Worm (Caenorhabditis elegans) whole organism, L4 larva: Measurements from ENCODE around the gene zmp-5.

ENCODE experiments used
- T20F7.1 ChIP-seq: fragments of 200-800 bp; sonication (Bioruptor generic); optimal IDR thresholded peaks from 2 replicates; lab custom pipeline; 2018; ENCODE audit warnings: mild to moderate bottlenecking, missing genetic modification characterization, missing compliant biosample characterization
- T26A8.4 ChIP-seq: fragments of 200-800 bp; sonication (Bioruptor generic); IDR thresholded peaks from 2 replicates; pipeline ENCODE4 v1.3.6; 2022; ENCODE audit warnings: missing genetic modification characterization, missing compliant biosample characterization
- Y5F2A.4 ChIP-seq: fragments of 200-800 bp; sonication (Bioruptor generic); optimal IDR thresholded peaks from 2 replicates; lab custom pipeline; 2018; ENCODE audit warnings: mild to moderate bottlenecking, missing genetic modification characterization, missing compliant biosample characterization
- ZK546.5 ChIP-seq, 2 experiments: sonication (generic microtip); optimal IDR thresholded peaks; 2 replicates each; lab custom pipeline; 2017; ENCODE audit warnings: missing biosample characterization in 2 of 2, missing genetic modification characterization in 2 of 2
- aha-1 ChIP-seq: fragments of 150-350 bp; peaks from one replicate; lab custom pipeline; 2014; ENCODE audit warnings: missing biosample characterization, missing genetic modification characterization
- ceh-20 ChIP-seq: fragments of 200-800 bp; sonication (Bioruptor generic); IDR thresholded peaks from 2 replicates; pipeline ENCODE4 v1.3.6; 2022; ENCODE audit warnings: missing genetic modification reagents, missing genetic modification characterization, missing compliant biosample characterization
- ceh-28 ChIP-seq: fragments of 150-350 bp; optimal IDR thresholded peaks from 2 replicates; lab custom pipeline; 2014; ENCODE audit warnings: missing biosample characterization, missing genetic modification reagents, missing genetic modification characterization
- ceh-32 ChIP-seq: sonication (generic microtip); optimal IDR thresholded peaks from 2 replicates; lab custom pipeline; 2016; ENCODE audit warnings: mild to moderate bottlenecking, missing genetic modification characterization, missing compliant biosample characterization; ENCODE audit not compliant: poor library complexity
- ctbp-1 ChIP-seq: fragments of 200-800 bp; sonication (Bioruptor generic); IDR thresholded peaks from 2 replicates; pipeline ENCODE4 v1.3.6; 2022; ENCODE audit warnings: missing genetic modification reagents, missing genetic modification characterization, missing compliant biosample characterization
- dmd-9 ChIP-seq: fragments of 200-800 bp; sonication (Bioruptor generic); IDR thresholded peaks from 2 replicates; pipeline ENCODE4 v1.3.6; 2022; ENCODE audit warnings: missing genetic modification reagents, missing genetic modification characterization, missing compliant biosample characterization
- dve-1 ChIP-seq: sonication (generic microtip); optimal IDR thresholded peaks from 2 replicates; lab custom pipeline; 2017; ENCODE audit warnings: antibody characterized with exemption, mild to moderate bottlenecking, missing genetic modification characterization, missing compliant biosample characterization; ENCODE audit not compliant: insufficient read depth
- egl-43 ChIP-seq: fragments of 200-800 bp; sonication (Bioruptor generic); IDR thresholded peaks from 2 replicates; pipeline ENCODE4 v1.3.6; 2022; ENCODE audit warnings: missing genetic modification reagents, missing genetic modification characterization, missing compliant biosample characterization
- fos-1 ChIP-seq: fragments of 150-350 bp; optimal IDR thresholded peaks from 2 replicates; lab custom pipeline; 2014; ENCODE audit warnings: missing biosample characterization, missing genetic modification characterization
- hlh-11 ChIP-seq: fragments of 200-800 bp; sonication (Bioruptor generic); optimal IDR thresholded peaks from 2 replicates; lab custom pipeline; 2018; ENCODE audit warnings: mild to moderate bottlenecking, missing genetic modification characterization, missing compliant biosample characterization
- jun-1 ChIP-seq: fragments of 150-350 bp; optimal IDR thresholded peaks from 2 replicates; lab custom pipeline; 2014; ENCODE audit warnings: missing biosample characterization, missing genetic modification reagents, missing genetic modification characterization
- lin-13 ChIP-seq: fragments of 150-350 bp; optimal IDR thresholded peaks from 2 replicates; lab custom pipeline; 2014; ENCODE audit warnings: missing biosample characterization, missing genetic modification reagents, missing genetic modification characterization
- lin-15B ChIP-seq: fragments of 150-350 bp; sonication (generic microtip); optimal IDR thresholded peaks from 3 replicates; lab custom pipeline; 2014; ENCODE audit warnings: missing biosample characterization, missing genetic modification characterization
- lin-39 ChIP-seq: fragments of 150-350 bp; optimal IDR thresholded peaks from 2 replicates; lab custom pipeline; 2014; ENCODE audit warnings: missing biosample characterization, missing genetic modification reagents, missing genetic modification characterization
- lsy-2 ChIP-seq, 2 experiments: fragments of 150-350 bp in 1 of 2; sonication (generic microtip) in 1 of 2; optimal IDR thresholded peaks; 2 replicates each; lab custom pipeline; 2014 to 2017; ENCODE audit warnings: missing biosample characterization in 2 of 2, missing genetic modification characterization in 2 of 2
- madf-5 ChIP-seq, 2 experiments: fragments of 200-800 bp; sonication (Bioruptor generic); IDR thresholded peaks; 2 replicates each; pipeline ENCODE4 v1.3.6; 2022; ENCODE audit warnings: missing compliant biosample characterization in 2 of 2, missing genetic modification characterization in 2 of 2
- madf-9 ChIP-seq: fragments of 200-800 bp; sonication (Bioruptor generic); conservative IDR thresholded peaks from 2 replicates; pipeline ENCODE4 v1.3.6; 2022; ENCODE audit warnings: missing genetic modification reagents, missing genetic modification characterization, missing compliant biosample characterization
- mdl-1 ChIP-seq, 2 experiments: fragments of 150-350 bp in 1 of 2; sonication (generic microtip) in 1 of 2; optimal IDR thresholded peaks; 2 replicates each; lab custom pipeline; 2014 to 2017; ENCODE audit warnings: missing biosample characterization in 2 of 2, missing genetic modification characterization in 2 of 2
- mdt-29 ChIP-seq: fragments of 200-800 bp; sonication (Bioruptor generic); IDR thresholded peaks from 2 replicates; pipeline ENCODE4 v1.3.6; 2022; ENCODE audit warnings: missing genetic modification reagents, missing genetic modification characterization, missing compliant biosample characterization
- mep-1 ChIP-seq: fragments of 150-350 bp; sonication (generic microtip); optimal IDR thresholded peaks from 3 replicates; lab custom pipeline; 2014; ENCODE audit warnings: missing biosample characterization, missing genetic modification characterization
- mxl-2 ChIP-seq: fragments of 200-800 bp; sonication (Bioruptor generic); conservative IDR thresholded peaks from 2 replicates; pipeline ENCODE4 v1.3.6; 2022; ENCODE audit warnings: missing genetic modification reagents, missing genetic modification characterization, missing compliant biosample characterization
- mxl-3 ChIP-seq: fragments of 200-800 bp; sonication (Bioruptor generic); optimal IDR thresholded peaks from 2 replicates; lab custom pipeline; 2018; ENCODE audit warnings: mild to moderate bottlenecking, missing genetic modification characterization, missing compliant biosample characterization
- nhr-42 ChIP-seq: fragments of 200-800 bp; sonication (Bioruptor generic); IDR thresholded peaks from 2 replicates; pipeline ENCODE4 v1.3.6; 2022; ENCODE audit warnings: missing genetic modification characterization, missing compliant biosample characterization
- nhr-48 ChIP-seq: sonication (generic microtip); optimal IDR thresholded peaks from 2 replicates; lab custom pipeline; 2016; ENCODE audit warnings: mild to moderate bottlenecking, missing genetic modification characterization, missing compliant biosample characterization
- nhr-6 ChIP-seq: fragments of 150-350 bp; optimal IDR thresholded peaks from 2 replicates; lab custom pipeline; 2014; ENCODE audit warnings: missing biosample characterization, missing genetic modification characterization
- nhr-76 ChIP-seq: fragments of 150-350 bp; optimal IDR thresholded peaks from 2 replicates; lab custom pipeline; 2014; ENCODE audit warnings: missing biosample characterization, missing genetic modification characterization
- nhr-77 ChIP-seq: fragments of 150-350 bp; optimal IDR thresholded peaks from 2 replicates; lab custom pipeline; 2014; ENCODE audit warnings: missing biosample characterization, missing genetic modification characterization
- pha-4 ChIP-seq, 2 experiments: fragments of 150-350 bp in 1 of 2; fragments of 200-800 bp in 1 of 2; sonication (Bioruptor generic) in 1 of 2; IDR thresholded peaks in 1 of 2; optimal IDR thresholded peaks in 1 of 2; 2 replicates each; pipeline versions ENCODE4 v1.3.6 to Lab custom; 2014 to 2022; ENCODE audit warnings: missing genetic modification characterization in 2 of 2, missing genetic modification reagents in 2 of 2, missing biosample characterization in 1 of 2, missing compliant biosample characterization in 1 of 2
- saeg-2 ChIP-seq: fragments of 200-800 bp; sonication (Bioruptor generic); IDR thresholded peaks from 2 replicates; pipeline ENCODE4 v1.3.6; 2022; ENCODE audit warnings: missing genetic modification reagents, missing genetic modification characterization, missing compliant biosample characterization
- snpc-1.2 ChIP-seq: fragments of 200-800 bp; sonication (Bioruptor generic); IDR thresholded peaks from 2 replicates; pipeline ENCODE4 v1.3.6; 2022; ENCODE audit warnings: missing genetic modification reagents, missing genetic modification characterization, missing compliant biosample characterization
- spr-3 ChIP-seq: fragments of 200-800 bp; sonication (Bioruptor generic); optimal IDR thresholded peaks from 2 replicates; lab custom pipeline; 2018; ENCODE audit warnings: mild to moderate bottlenecking, missing genetic modification characterization, missing compliant biosample characterization
- unc-130 ChIP-seq: sonication (generic microtip); optimal IDR thresholded peaks from 2 replicates; lab custom pipeline; 2016; ENCODE audit warnings: missing genetic modification reagents, missing genetic modification characterization, missing compliant biosample characterization
- unc-62 ChIP-seq, 3 experiments: fragments of 150-350 bp in 1 of 3; sonication (generic microtip); optimal IDR thresholded peaks in 2 of 3; peaks in 1 of 3; 1 replicate in 1 of 3; 2 replicates in 2 of 3; lab custom pipeline; 2014 to 2017; ENCODE audit warnings: missing biosample characterization in 3 of 3, missing genetic modification characterization in 3 of 3, missing genetic modification reagents in 3 of 3, missing genotype in 1 of 3
- zfp-3 ChIP-seq: fragments of 200-800 bp; sonication (Bioruptor generic); conservative IDR thresholded peaks from 2 replicates; pipeline ENCODE4 v1.3.6; 2022; ENCODE audit warnings: missing genetic modification reagents, missing genetic modification characterization, missing compliant biosample characterization
- zip-2 ChIP-seq: fragments of 150-350 bp; optimal IDR thresholded peaks from 2 replicates; lab custom pipeline; 2014; ENCODE audit warnings: missing biosample characterization, missing genetic modification characterization
- ztf-7 ChIP-seq: fragments of 150-350 bp; optimal IDR thresholded peaks from 2 replicates; lab custom pipeline; 2014; ENCODE audit warnings: missing biosample characterization, missing genetic modification characterization

zmp-5 gene

ce11 chrX:12630556-12630955 lies 16.4 kb upstream of the zmp-5 start (continued):
- peak; percentile 85 for TF ChIP-seq nhr-48 (tag; lab: Kevin White, UChicago)
- peak; percentile 80 to 92 for TF ChIP-seq mdl-1 (tag; optimal IDR thresholded peaks at IDR 0.05; lab: Kevin White, UChicago)
- no peak for TF ChIP-seq ztf-7 (tag; lab: Kevin White, UChicago)
- 0 out of 2 replicates have a peak, but pooled peaks have one; percentile 37 for TF ChIP-seq saeg-2 (GFP tag; lab: Robert Waterston, UW)
- peak; percentile 92 for TF ChIP-seq hlh-11 (tag; lab: Kevin White, UChicago)
- peak; percentile 89 for TF ChIP-seq dve-1 (tag; lab: Kevin White, UChicago)
- TF ChIP-seq snpc-1.2 (GFP tag; lab: Robert Waterston, UW) = 0 out of 2 replicates have a peak, but pooled peaks have one; percentile 12
- TF ChIP-seq ZK546.5 (tag; optimal IDR thresholded peaks at IDR 0.05; lab: Kevin White, UChicago) = no peak
- TF ChIP-seq lin-39 (tag; lab: Kevin White, UChicago) = no peak
- peak; percentile 20 for TF ChIP-seq jun-1 (tag; lab: Kevin White, UChicago)
- no peak for TF ChIP-seq zip-2 (tag; lab: Kevin White, UChicago)
- TF ChIP-seq lsy-2 (tag; optimal IDR thresholded peaks at IDR 0.05; lab: Kevin White, UChicago) = peak in 1 of 2 experiments; percentile 31
- peak; percentile 16 for TF ChIP-seq nhr-6 (tag; lab: Kevin White, UChicago)
- TF ChIP-seq mxl-2 (GFP tag; lab: Robert Waterston, UW) = peak; percentile 61; the same call in 1 of the 2 replicates
- no peak for TF ChIP-seq ctbp-1 (GFP tag; lab: Robert Waterston, UW)
- TF ChIP-seq lin-15B (tag; lab: Kevin White, UChicago) = no peak
- no peak for TF ChIP-seq nhr-76 (tag; lab: Kevin White, UChicago)
- peak; percentile 97 for TF ChIP-seq aha-1
- TF ChIP-seq spr-3 (GFP tag; lab: Kevin White, UChicago) = no peak
- TF ChIP-seq fos-1 = no peak
- TF ChIP-seq egl-43 = 0 out of 2 replicates have a peak, but pooled peaks have one; percentile 17
- TF ChIP-seq nhr-77 (tag; lab: Kevin White, UChicago) = peak; percentile 72
- no peak for TF ChIP-seq nhr-42 (GFP tag; lab: Robert Waterston, UW)
- no peak for TF ChIP-seq unc-130 (GFP tag; lab: Kevin White, UChicago)
- peak; percentile 36; the same call in 1 of the 2 replicates for TF ChIP-seq ceh-20 (GFP tag; lab: Robert Waterston, UW)
- TF ChIP-seq dmd-9 (GFP tag; lab: Robert Waterston, UW) = no peak
- peak; percentile 30 for TF ChIP-seq lin-13 (GFP tag; lab: Kevin White, UChicago)
- no peak for TF ChIP-seq ceh-28 (tag; lab: Kevin White, UChicago)
- no peak for TF ChIP-seq madf-5 (GFP tag; IDR thresholded peaks at IDR 0.05; lab: Robert Waterston, UW)
- TF ChIP-seq mdt-29 = no peak
- no peak for TF ChIP-seq pha-4 (GFP tag; IDR thresholded peaks at IDR 0.05; lab: Robert Waterston, UW)
- no peak for TF ChIP-seq pha-4 (tag; optimal IDR thresholded peaks at IDR 0.05; lab: Kevin White, UChicago)
- no peak for TF ChIP-seq Y5F2A.4 (GFP tag; lab: Kevin White, UChicago)
- peak; percentile 65 for TF ChIP-seq mep-1 (tag; lab: Kevin White, UChicago)
- TF ChIP-seq T20F7.1 (GFP tag; lab: Kevin White, UChicago) = no peak
- no peak for TF ChIP-seq zfp-3 (GFP tag; lab: Robert Waterston, UW)
- peak in 1 of 2 experiments; percentile 74 for TF ChIP-seq unc-62 (GFP tag; optimal IDR thresholded peaks at IDR 0.05 in 1 of 2; lab: Kevin White, UChicago)
- TF ChIP-seq unc-62 (tag; optimal IDR thresholded peaks at IDR 0.05; lab: Kevin White, UChicago) = no peak
- 0 out of 2 replicates have a peak, but pooled peaks have one; percentile 32 for TF ChIP-seq madf-9
- TF ChIP-seq T26A8.4 (GFP tag; lab: Robert Waterston, UW) = no peak
- TF ChIP-seq mxl-3 (GFP tag; lab: Kevin White, UChicago) = peak; percentile 88
- TF ChIP-seq ceh-32 (tag; lab: Kevin White, UChicago) = no peak
- TF ChIP-seq, all 104 proteins: peak for 34
